Fruit fly (Drosophila melanogaster): ENCODE data around the gene ImpE2.
A peak's percentile ranks its signal among the peaks of the same experiment; 100 is the strongest.

Gene ImpE2

DNA sequence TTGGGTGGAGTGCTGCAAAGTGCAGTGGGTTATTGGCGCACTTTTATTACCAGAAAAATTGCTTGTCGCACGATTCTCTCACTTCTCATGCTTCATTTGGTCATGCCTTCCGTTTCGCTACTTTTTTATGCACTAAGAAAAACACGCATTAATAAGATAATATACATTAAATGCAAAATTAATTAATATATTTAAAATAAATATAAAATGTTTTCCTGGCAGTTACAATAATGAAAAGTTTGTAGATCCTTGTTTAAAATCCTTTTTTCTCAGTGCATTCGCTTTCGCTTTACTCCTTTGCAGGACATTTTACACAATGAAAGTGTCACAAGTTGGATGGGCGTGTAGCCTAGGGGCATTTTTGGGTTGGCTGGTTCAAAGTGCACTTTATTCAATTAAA is 18.9 kb upstream of the ImpE2 start (continued):
- peak; percentile 4 for TF ChIP-seq CG7839 (tag; optimal IDR thresholded peaks at IDR 0.05)
- TF ChIP-seq fd96Cb (tag; optimal IDR thresholded peaks at IDR 0.05): peak; percentile 22
- no peak for TF ChIP-seq corto (GFP tag; optimal IDR thresholded peaks at IDR 0.05)
- TF ChIP-seq Xrp1 (GFP tag; IDR thresholded peaks at IDR 0.05): 0 out of 2 replicates have a peak, but pooled peaks have one; percentile 10
- TF ChIP-seq CG31441 (GFP tag; IDR thresholded peaks at IDR 0.05): 0 out of 2 replicates have a peak, but pooled peaks have one; percentile 15
- TF ChIP-seq HLH3B (GFP tag; IDR thresholded peaks at IDR 0.05): no peak
- no peak for TF ChIP-seq prd (optimal IDR thresholded peaks at IDR 0.05)
- peak; percentile 34; the same call in 1 of the 3 replicates for TF ChIP-seq prd (GFP tag; IDR thresholded peaks at IDR 0.05)
- TF ChIP-seq CG17359 (tag; optimal IDR thresholded peaks at IDR 0.05): peak; percentile 8
- peak; percentile 6 for TF ChIP-seq phol (tag; optimal IDR thresholded peaks at IDR 0.05)
- peak; percentile 9 for TF ChIP-seq dmrt99B (tag; optimal IDR thresholded peaks at IDR 0.05)
- TF ChIP-seq vvl (GFP tag; IDR thresholded peaks at IDR 0.05): 0 out of 2 replicates have a peak, but pooled peaks have one; percentile 8
- TF ChIP-seq CG42726 (GFP tag; IDR thresholded peaks at IDR 0.05; ENCODE audit: partially characterized antibody): no peak
- peak; percentile 37 for TF ChIP-seq gem (tag; optimal IDR thresholded peaks at IDR 0.05)

DNA sequence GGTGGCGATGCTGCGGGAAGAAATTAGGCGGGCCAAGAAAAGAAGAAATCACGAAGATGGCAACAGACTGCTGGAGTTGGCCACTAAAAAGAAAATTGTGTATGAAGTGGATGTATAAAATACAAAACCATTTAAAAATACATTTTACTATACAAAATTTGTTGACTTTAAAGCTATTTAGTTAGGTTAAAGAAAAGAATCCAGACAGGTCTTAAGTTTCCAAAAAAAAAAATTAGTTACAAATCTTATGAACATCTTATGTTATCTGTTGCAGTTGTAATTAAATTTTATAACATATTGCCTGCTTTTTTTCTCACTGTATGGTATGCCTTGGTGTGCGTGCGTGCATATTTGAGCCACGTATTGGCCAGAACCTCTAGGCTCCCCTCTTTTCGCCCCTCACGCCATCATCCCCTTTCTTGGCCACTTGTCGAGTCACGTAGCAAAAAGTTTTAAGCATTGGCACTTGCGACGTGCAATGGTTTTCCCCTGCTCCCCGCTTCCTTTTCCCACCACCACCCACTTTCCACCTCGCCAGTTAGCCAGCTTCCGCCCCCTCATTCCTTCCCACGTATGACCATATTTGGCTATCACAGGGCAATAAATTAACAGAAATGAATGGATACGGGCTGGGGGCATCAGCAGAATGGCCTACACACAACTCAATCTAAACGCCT is 18.2 kb upstream of the ImpE2 start:
- TF ChIP-seq chm (GFP tag; IDR thresholded peaks at IDR 0.05) (no peak), CG11398 (GFP tag; optimal IDR thresholded peaks at IDR 0.05) (no peak), Gug (GFP tag; IDR thresholded peaks at IDR 0.05) (no peak), CG15011 (GFP tag; optimal IDR thresholded peaks at IDR 0.05) (no peak), CG10209 (GFP tag; optimal IDR thresholded peaks at IDR 0.05) (no peak), Hmx (GFP tag; optimal IDR thresholded peaks at IDR 0.05) (no peak), Abd-B (GFP tag; optimal IDR thresholded peaks at IDR 0.05) (no peak), Taf1 (GFP tag; IDR thresholded peaks at IDR 0.05) (no peak), Meics (GFP tag; optimal IDR thresholded peaks at IDR 0.05) (no peak), CG7357 (GFP tag; IDR thresholded peaks at IDR 0.05) (0 out of 3 replicates have a peak, but pooled peaks have one; percentile 7), CG11504 (tag; optimal IDR thresholded peaks at IDR 0.05) (peak; percentile 13), Dbx (GFP tag; IDR thresholded peaks at IDR 0.05) (no peak), Dll (GFP tag; IDR thresholded peaks at IDR 0.05; ENCODE audit: partially characterized antibody) (no peak), tgo (GFP tag; IDR thresholded peaks at IDR 0.05) (no peak), nerfin-2 (GFP tag; IDR thresholded peaks at IDR 0.05; ENCODE audit: partially characterized antibody) (no peak), inv (GFP tag; IDR thresholded peaks at IDR 0.05; ENCODE audit: partially characterized antibody) (no peak), lmd (GFP tag; IDR thresholded peaks at IDR 0.05) (0 out of 2 replicates have a peak, but pooled peaks have one; percentile 17), CG6654 (GFP tag; optimal IDR thresholded peaks at IDR 0.05) (no peak), Med (GFP tag) (peak; percentile 35), CG18599 (GFP tag; optimal IDR thresholded peaks at IDR 0.05) (no peak), CG14014 (GFP tag; IDR thresholded peaks at IDR 0.05) (no peak), MESR4 (GFP tag; optimal IDR thresholded peaks at IDR 0.05) (no peak), repo (GFP tag; optimal IDR thresholded peaks at IDR 0.05) (no peak), cas (GFP tag; IDR thresholded peaks at IDR 0.05) (no peak), CG3065 (GFP tag; optimal IDR thresholded peaks at IDR 0.05) (no peak), NfI (GFP tag; optimal IDR thresholded peaks at IDR 0.05) (no peak), Eip74EF (GFP tag; optimal IDR thresholded peaks at IDR 0.05) (no peak), scrt (GFP tag; optimal IDR thresholded peaks at IDR 0.05) (no peak), kah (GFP tag; optimal IDR thresholded peaks at IDR 0.05) (no peak), dmrt99B (tag; optimal IDR thresholded peaks at IDR 0.05) (no peak), gsb-n (tag; optimal IDR thresholded peaks at IDR 0.05) (no peak), ken (GFP tag; IDR thresholded peaks at IDR 0.05) (no peak), CG8281 (tag; optimal IDR thresholded peaks at IDR 0.05) (no peak), bsh (GFP tag; optimal IDR thresholded peaks at IDR 0.05) (peak in 1 of 2 experiments; percentile 10), CG10366 (GFP tag; IDR thresholded peaks at IDR 0.05) (no peak)

Data from whole organism, embryonic.